Worm (Caenorhabditis elegans) whole organism, L1 larva: Measurements from ENCODE around the gene unc-105.

Experiments used
- C16A3.4 ChIP-seq: fragments of 150-350 bp; optimal IDR thresholded peaks from 2 replicates; lab custom pipeline; 2014; ENCODE audit warnings: missing biosample characterization, missing genetic modification characterization
- Y116A8C.19 ChIP-seq: sonication (generic microtip); optimal IDR thresholded peaks from 2 replicates; lab custom pipeline; 2016; ENCODE audit warnings: missing compliant biosample characterization, missing genetic modification characterization, borderline replicate concordance
- alr-1 ChIP-seq: fragments of 200-800 bp; sonication (Bioruptor generic); optimal IDR thresholded peaks from 2 replicates; lab custom pipeline; 2018; ENCODE audit warnings: borderline replicate concordance, mild to moderate bottlenecking, missing genetic modification characterization, missing compliant biosample characterization
- ama-1 ChIP-seq: fragments of 150-350 bp; optimal IDR thresholded peaks from 2 replicates; lab custom pipeline; 2014
- blmp-1 ChIP-seq: fragments of 150-350 bp; optimal IDR thresholded peaks from 2 replicates; lab custom pipeline; 2014; ENCODE audit warnings: missing biosample characterization, missing genetic modification characterization
- ceh-8 ChIP-seq: fragments of 200-800 bp; sonication (Bioruptor generic); optimal IDR thresholded peaks from 2 replicates; lab custom pipeline; 2018; ENCODE audit warnings: mild to moderate bottlenecking, missing genetic modification characterization, moderate library complexity, missing compliant biosample characterization
- ceh-82 ChIP-seq, 3 experiments: fragments of 150-350 bp in 1 of 3; sonication (generic microtip) in 2 of 3; optimal IDR thresholded peaks; 2 replicates each; lab custom pipeline; 2014 to 2017; ENCODE audit warnings: missing biosample characterization in 3 of 3, missing genetic modification characterization in 3 of 3
- ceh-88 ChIP-seq: fragments of 200-800 bp; sonication (Bioruptor generic); IDR thresholded peaks from 2 replicates; pipeline ENCODE4 v1.3.6; 2022; ENCODE audit warnings: missing genetic modification characterization, missing compliant biosample characterization
- dpl-1 ChIP-seq, 3 experiments: fragments of 150-350 bp in 2 of 3; sonication (generic microtip) in 1 of 3; optimal IDR thresholded peaks; 2 replicates each; lab custom pipeline; 2014 to 2017; ENCODE audit warnings: missing biosample characterization in 3 of 3, missing genetic modification characterization in 3 of 3, missing genetic modification reagents in 3 of 3
- efl-1 ChIP-seq, 4 experiments: fragments of 150-350 bp; optimal IDR thresholded peaks in 3 of 4; peaks in 1 of 4; 1 replicate in 1 of 4; 2 replicates in 3 of 4; lab custom pipeline; 2014; ENCODE audit warnings: missing biosample characterization in 2 of 4, missing genetic modification characterization in 2 of 4, missing genetic modification reagents in 2 of 4
- efl-3 ChIP-seq: fragments of 200-800 bp; sonication (Bioruptor generic); optimal IDR thresholded peaks from 2 replicates; lab custom pipeline; 2018; ENCODE audit warnings: mild to moderate bottlenecking, missing genetic modification characterization, missing compliant biosample characterization
- egl-13 ChIP-seq: sonication (generic microtip); optimal IDR thresholded peaks from 2 replicates; lab custom pipeline; 2016; ENCODE audit warnings: missing genotype, missing genetic modification reagents, missing genetic modification characterization, missing compliant biosample characterization
- elt-2 ChIP-seq: sonication (generic microtip); optimal IDR thresholded peaks from 2 replicates; lab custom pipeline; 2016; ENCODE audit warnings: missing genetic modification characterization, mild to moderate bottlenecking, inconsistent platforms, missing compliant biosample characterization, missing genetic modification reagents
- elt-3 ChIP-seq, 6 experiments: fragments of 150-350 bp in 1 of 6; sonication (generic microtip); optimal IDR thresholded peaks; 2 replicates each; lab custom pipeline; 2017 to 2018; ENCODE audit warnings: missing biosample characterization in 6 of 6, missing genetic modification characterization in 6 of 6, inconsistent platforms in 1 of 6
- ets-5 ChIP-seq: fragments of 200-800 bp; sonication (Bioruptor generic); IDR thresholded peaks from 2 replicates; pipeline ENCODE4 v1.3.6; 2022; ENCODE audit warnings: missing genetic modification characterization, missing compliant biosample characterization
- fkh-8 ChIP-seq: sonication (generic microtip); optimal IDR thresholded peaks from 2 replicates; lab custom pipeline; 2016; ENCODE audit warnings: mild to moderate bottlenecking, missing genetic modification characterization, missing compliant biosample characterization
- fos-1 ChIP-seq: fragments of 150-350 bp; optimal IDR thresholded peaks from 2 replicates; lab custom pipeline; 2014; ENCODE audit warnings: missing biosample characterization, missing genetic modification characterization
- grh-1 ChIP-seq: fragments of 200-800 bp; sonication (Bioruptor generic); IDR thresholded peaks from 2 replicates; pipeline ENCODE4 v1.3.6; 2022; ENCODE audit warnings: missing genetic modification reagents, missing genetic modification characterization, missing compliant biosample characterization
- hlh-17 ChIP-seq: fragments of 200-800 bp; sonication (Bioruptor generic); optimal IDR thresholded peaks from 2 replicates; lab custom pipeline; 2018; ENCODE audit warnings: missing genetic modification characterization, mild to moderate bottlenecking, missing compliant biosample characterization, moderate library complexity, borderline replicate concordance
- isw-1 ChIP-seq: fragments of 200-800 bp; sonication (Bioruptor generic); IDR thresholded peaks from 2 replicates; pipeline ENCODE4 v1.3.6; 2022; ENCODE audit warnings: missing genetic modification characterization, missing compliant biosample characterization
- lin-13 ChIP-seq: fragments of 150-350 bp; optimal IDR thresholded peaks from 2 replicates; lab custom pipeline; 2014; ENCODE audit warnings: missing biosample characterization, missing genetic modification reagents, missing genetic modification characterization
- lin-14 ChIP-seq: fragments of 200-800 bp; sonication (Bioruptor generic); optimal IDR thresholded peaks from 2 replicates; lab custom pipeline; 2018; ENCODE audit warnings: mild to moderate bottlenecking, missing genetic modification characterization, moderate library complexity, missing compliant biosample characterization
- lin-35 ChIP-seq, 2 experiments: fragments of 150-350 bp; optimal IDR thresholded peaks; 2 replicates each; lab custom pipeline; 2014; ENCODE audit warnings: missing biosample characterization in 2 of 2, missing genetic modification characterization in 2 of 2, missing genetic modification reagents in 2 of 2
- lsy-2 ChIP-seq, 2 experiments: fragments of 150-350 bp; optimal IDR thresholded peaks; 2 replicates each; lab custom pipeline; 2014; ENCODE audit warnings: missing biosample characterization in 2 of 2, missing genetic modification characterization in 2 of 2
- mep-1 ChIP-seq: fragments of 150-350 bp; optimal IDR thresholded peaks from 2 replicates; lab custom pipeline; 2014; ENCODE audit warnings: missing biosample characterization, missing genetic modification characterization
- nhr-12 ChIP-seq: sonication (generic microtip); optimal IDR thresholded peaks from 2 replicates; lab custom pipeline; 2017; ENCODE audit warnings: missing biosample characterization, missing genetic modification characterization
- nhr-20 ChIP-seq: sonication (generic microtip); optimal IDR thresholded peaks from 2 replicates; lab custom pipeline; 2016; ENCODE audit warnings: mild to moderate bottlenecking, missing genetic modification characterization, missing compliant biosample characterization
- nhr-47 ChIP-seq: sonication (generic microtip); optimal IDR thresholded peaks from 2 replicates; lab custom pipeline; 2016; ENCODE audit warnings: mild to moderate bottlenecking, missing genetic modification characterization, moderate library complexity, missing compliant biosample characterization
- nhr-76 ChIP-seq: sonication (generic microtip); optimal IDR thresholded peaks from 2 replicates; lab custom pipeline; 2017; ENCODE audit warnings: missing biosample characterization, missing genetic modification characterization
- pag-3 ChIP-seq: sonication (generic microtip); optimal IDR thresholded peaks from 2 replicates; lab custom pipeline; 2017; ENCODE audit warnings: missing genetic modification characterization, mild to moderate bottlenecking, missing compliant biosample characterization, antibody characterized with exemption, borderline replicate concordance; ENCODE audit not compliant: insufficient read depth
- skn-1 ChIP-seq: fragments of 150-350 bp; optimal IDR thresholded peaks from 2 replicates; lab custom pipeline; 2014; ENCODE audit warnings: missing biosample characterization, missing genetic modification characterization
- snu-23 ChIP-seq: sonication (generic microtip); optimal IDR thresholded peaks from 2 replicates; lab custom pipeline; 2016; ENCODE audit warnings: missing genetic modification characterization, missing compliant biosample characterization
- vab-15 ChIP-seq: sonication (generic microtip); optimal IDR thresholded peaks from 2 replicates; lab custom pipeline; 2017; ENCODE audit warnings: missing genotype, mild to moderate bottlenecking, missing genetic modification characterization, missing compliant biosample characterization
- xbp-1 ChIP-seq: sonication (generic microtip); optimal IDR thresholded peaks from 2 replicates; lab custom pipeline; 2016; ENCODE audit warnings: missing genetic modification characterization, missing compliant biosample characterization
- zag-1 ChIP-seq: fragments of 150-350 bp; optimal IDR thresholded peaks from 2 replicates; lab custom pipeline; 2014; ENCODE audit warnings: missing biosample characterization, missing genetic modification characterization
- ztf-11 ChIP-seq, 2 experiments: sonication (generic microtip); optimal IDR thresholded peaks; 2 replicates each; lab custom pipeline; 2016 to 2017; ENCODE audit warnings: missing genetic modification characterization in 2 of 2, missing biosample characterization in 1 of 2, missing compliant biosample characterization in 1 of 2

Gene unc-105

DNA sequence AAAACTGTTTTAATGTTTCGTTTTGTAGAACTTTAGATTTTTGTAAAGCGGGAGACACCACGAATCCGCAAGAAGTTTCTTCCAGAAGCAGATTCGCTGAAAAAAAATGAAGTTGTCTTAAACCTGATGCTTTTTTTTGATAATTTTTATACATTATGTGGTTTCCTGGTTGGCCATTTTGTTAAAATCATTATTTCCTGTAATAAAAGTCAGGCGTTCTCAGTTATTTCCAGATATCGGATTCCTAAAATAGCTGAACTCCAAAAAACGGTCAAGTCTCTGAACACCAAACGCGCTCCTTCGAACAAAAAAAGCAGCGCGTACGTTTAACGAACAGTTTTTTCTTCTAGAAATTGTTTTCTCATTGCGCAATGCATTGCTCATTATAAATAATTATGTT is 21.1 kb downstream of the unc-105 start (continued):
- TF ChIP-seq elt-3 (tag; optimal IDR thresholded peaks at IDR 0.05; lab: Kevin White, UChicago) (no peak), isw-1 (GFP tag; lab: Robert Waterston, UW) (no peak; the same call in 1 of the 2 replicates), efl-3 (GFP tag; lab: Kevin White, UChicago) (no peak), lin-14 (peak; percentile 46), lin-35 (GFP tag; optimal IDR thresholded peaks at IDR 0.05; lab: Kevin White, UChicago) (peak; percentile 39 to 85), hlh-17 (GFP tag; lab: Kevin White, UChicago) (no peak), nhr-12 (no peak), snu-23 (GFP tag; lab: Kevin White, UChicago) (peak; percentile 42), lin-13 (GFP tag; lab: Kevin White, UChicago) (peak; percentile 34)

DNA sequence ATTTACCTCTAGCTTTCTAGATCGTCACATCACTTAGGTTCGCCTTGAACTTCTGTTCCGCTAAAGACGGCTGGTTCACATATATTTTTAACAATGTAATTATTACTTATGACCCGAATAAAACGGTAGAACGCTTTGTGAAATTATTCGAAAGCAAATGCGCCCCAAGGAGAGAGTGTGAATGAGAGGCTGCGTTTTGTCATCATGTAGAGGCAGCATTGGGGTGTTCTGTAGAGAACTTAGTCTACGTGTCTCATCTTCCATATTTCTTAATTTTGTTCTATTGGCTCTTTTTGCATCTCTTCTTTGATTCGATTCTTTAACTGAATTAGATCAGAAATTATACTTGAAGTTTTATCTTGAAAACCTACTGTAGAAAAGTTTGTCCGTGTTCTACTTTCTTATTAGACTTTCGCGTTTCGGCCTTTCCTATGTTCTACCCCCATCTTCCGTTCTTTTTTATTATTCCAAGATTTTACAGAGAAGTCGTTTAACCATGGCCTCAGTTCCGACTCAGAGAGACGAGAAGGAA is 21.8 kb downstream of the unc-105 start, which contains the start of gene cdc-48.2:
Gene cdc-48.2 (plus strand): TSS at position 482 of the 532 bp plus-strand sequence.
- TF ChIP-seq efl-1 (optimal IDR thresholded peaks at IDR 0.05; lab: Kevin White, UChicago), result no peak
- TF ChIP-seq efl-1 (GFP tag; optimal IDR thresholded peaks at IDR 0.05 in 1 of 2; lab: Kevin White, UChicago), result peak; percentile 5 to 10
- TF ChIP-seq ceh-8 (GFP tag; lab: Kevin White, UChicago), result no peak
- no peak for TF ChIP-seq egl-13 (tag; lab: Kevin White, UChicago)
- TF ChIP-seq skn-1, result peak; percentile 96
- TF ChIP-seq ceh-88 (GFP tag; lab: Robert Waterston, UW), result no peak
- no peak for TF ChIP-seq ama-1 (lab: Kevin White, UChicago)
- no peak for TF ChIP-seq ceh-82 (tag; optimal IDR thresholded peaks at IDR 0.05; lab: Kevin White, UChicago)
- TF ChIP-seq lin-14, result peak; percentile 4
- TF ChIP-seq lsy-2 (tag; optimal IDR thresholded peaks at IDR 0.05; lab: Kevin White, UChicago), result peak in 1 of 2 experiments; percentile 36
- peak in 1 of 3 experiments; percentile 4 for TF ChIP-seq dpl-1 (GFP tag; optimal IDR thresholded peaks at IDR 0.05; lab: Kevin White, UChicago)
- TF ChIP-seq lin-35 (GFP tag; optimal IDR thresholded peaks at IDR 0.05; lab: Kevin White, UChicago), result peak; percentile 5 to 30
- no peak for TF ChIP-seq xbp-1
- TF ChIP-seq blmp-1 (tag; lab: Kevin White, UChicago), result peak; percentile 36
- TF ChIP-seq zag-1 (tag; lab: Kevin White, UChicago), result no peak

DNA sequence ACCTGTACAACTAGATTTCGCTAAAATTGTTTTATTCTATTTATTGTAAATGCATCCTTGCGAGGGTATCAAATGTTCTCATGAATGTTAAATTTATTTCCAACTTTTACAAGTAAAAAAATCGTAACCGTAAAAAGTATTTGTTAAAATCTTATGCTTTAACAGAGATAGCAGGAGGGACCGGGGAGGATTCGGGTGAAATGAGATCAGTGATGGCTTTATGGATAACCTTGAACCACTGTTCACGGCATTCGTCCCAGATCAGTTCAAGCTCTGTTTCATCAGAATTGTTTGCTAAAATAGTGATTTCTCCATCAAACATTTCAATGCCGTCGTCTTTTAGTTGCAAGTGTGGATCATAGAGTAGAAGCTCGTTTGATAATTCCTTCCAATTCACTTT is 24.9 kb downstream of the unc-105 start:
- TF ChIP-seq mep-1 (tag; lab: Kevin White, UChicago) (no peak), lin-13 (GFP tag; lab: Kevin White, UChicago) (no peak), grh-1 (GFP tag; lab: Robert Waterston, UW) (no peak), hlh-17 (GFP tag; lab: Kevin White, UChicago) (no peak), elt-2 (tag; lab: Kevin White, UChicago) (no peak), pag-3 (no peak), ztf-11 (tag; optimal IDR thresholded peaks at IDR 0.05; lab: Kevin White, UChicago) (no peak), nhr-47 (tag; lab: Kevin White, UChicago) (no peak), fos-1 (tag; lab: Kevin White, UChicago) (no peak), vab-15 (tag; lab: Kevin White, UChicago) (no peak), nhr-76 (tag; lab: Kevin White, UChicago) (no peak), fkh-8 (tag; lab: Kevin White, UChicago) (no peak), Y116A8C.19 (tag; lab: Kevin White, UChicago) (no peak), blmp-1 (tag; lab: Kevin White, UChicago) (no peak), C16A3.4 (tag; lab: Kevin White, UChicago) (no peak), alr-1 (tag; lab: Kevin White, UChicago) (no peak), ets-5 (GFP tag; lab: Robert Waterston, UW) (no peak), nhr-20 (tag; lab: Kevin White, UChicago) (no peak), lin-35 (GFP tag; optimal IDR thresholded peaks at IDR 0.05; lab: Kevin White, UChicago) (no peak)
